Worm (Caenorhabditis elegans): ENCODE results near the gene map-1.

DNA sequence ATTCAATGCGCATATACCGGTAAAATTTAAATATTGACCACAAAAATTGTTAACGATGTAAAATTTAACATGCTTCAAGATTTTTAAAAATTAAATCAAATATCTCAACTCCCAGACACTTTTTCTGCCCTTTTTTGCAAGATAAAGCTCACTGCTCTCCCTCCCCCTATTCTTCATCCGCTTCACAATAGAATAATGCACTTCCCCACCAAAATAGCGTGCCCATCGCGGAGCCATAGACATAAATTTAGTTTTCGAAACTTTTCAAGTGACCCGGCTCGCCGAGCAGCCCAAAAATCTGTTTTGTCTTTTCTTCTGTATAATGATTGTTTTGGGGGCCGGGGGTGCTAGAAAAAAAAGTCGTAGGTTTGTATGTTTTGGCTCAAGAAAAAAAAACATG is 18.9 kb downstream of the map-1 start:
- TF ChIP-seq unc-62 (GFP tag; optimal IDR thresholded peaks at IDR 0.05), result no peak
- no peak for TF ChIP-seq zag-1 (tag; optimal IDR thresholded peaks at IDR 0.05)
- TF ChIP-seq skn-1 (tag; optimal IDR thresholded peaks at IDR 0.05), result no peak
- no peak for TF ChIP-seq ceh-28 (tag; optimal IDR thresholded peaks at IDR 0.05)
- no peak for TF ChIP-seq nhr-12 (tag; optimal IDR thresholded peaks at IDR 0.05)
- TF ChIP-seq fos-1 (tag; optimal IDR thresholded peaks at IDR 0.05), result no peak
- no peak for TF ChIP-seq daf-12 (tag; optimal IDR thresholded peaks at IDR 0.05)
- no peak for TF ChIP-seq nhr-237 (tag; optimal IDR thresholded peaks at IDR 0.05)
- no peak for TF ChIP-seq mdl-1 (tag; optimal IDR thresholded peaks at IDR 0.05)
- no peak for TF ChIP-seq ceh-9 (tag; optimal IDR thresholded peaks at IDR 0.05)
- TF ChIP-seq nhr-76 (tag; optimal IDR thresholded peaks at IDR 0.05), result no peak
